Worm (Caenorhabditis elegans) whole organism, early embryonic: ENCODE measurements around the gene C26E1.2.

Experiments
- B0310.2 ChIP-seq: sonication (generic microtip); optimal IDR thresholded peaks from 2 replicates; lab custom pipeline; 2016; ENCODE audit warnings: mild to moderate bottlenecking, missing genetic modification characterization, missing compliant biosample characterization
- F13C5.2 ChIP-seq: sonication (generic microtip); optimal IDR thresholded peaks from 2 replicates; lab custom pipeline; 2017; ENCODE audit warnings: mild to moderate bottlenecking, missing genetic modification characterization, inconsistent platforms, missing compliant biosample characterization
- ama-1 ChIP-seq: fragments of 150-350 bp; optimal IDR thresholded peaks from 2 replicates; lab custom pipeline; 2014
- ceh-36 ChIP-seq: sonication (generic microtip); optimal IDR thresholded peaks from 2 replicates; lab custom pipeline; 2016; ENCODE audit warnings: missing genetic modification characterization, inconsistent platforms, missing compliant biosample characterization
- ets-7 ChIP-seq: sonication (generic microtip); optimal IDR thresholded peaks from 2 replicates; lab custom pipeline; 2016; ENCODE audit warnings: missing genotype, missing genetic modification characterization, missing compliant biosample characterization
- flt-1 ChIP-seq: fragments of 200-800 bp; sonication (Bioruptor generic); IDR thresholded peaks from 2 replicates; pipeline ENCODE4 v1.3.6; 2022; ENCODE audit warnings: missing genetic modification characterization, missing compliant biosample characterization
- hmbx-1 ChIP-seq: sonication (generic microtip); optimal IDR thresholded peaks from 2 replicates; lab custom pipeline; 2016; ENCODE audit warnings: mild to moderate bottlenecking, missing genetic modification characterization, missing compliant biosample characterization
- hnd-1 ChIP-seq: sonication (generic microtip); optimal IDR thresholded peaks from 2 replicates; lab custom pipeline; 2016; ENCODE audit warnings: missing genetic modification characterization, missing compliant biosample characterization
- sea-1 ChIP-seq: fragments of 200-800 bp; sonication (Bioruptor generic); conservative IDR thresholded peaks from 2 replicates; pipeline ENCODE4 v1.3.6; 2022; ENCODE audit warnings: missing genetic modification characterization, missing compliant biosample characterization
- tbx-37 ChIP-seq: fragments of 200-800 bp; sonication (Bioruptor generic); conservative IDR thresholded peaks from 2 replicates; pipeline ENCODE4 v1.3.6; 2022; ENCODE audit warnings: missing genetic modification reagents, missing genetic modification characterization, missing compliant biosample characterization
- tra-4 ChIP-seq: sonication (generic microtip); optimal IDR thresholded peaks from 2 replicates; lab custom pipeline; 2017; ENCODE audit warnings: missing genetic modification characterization, missing compliant biosample characterization

DNA sequence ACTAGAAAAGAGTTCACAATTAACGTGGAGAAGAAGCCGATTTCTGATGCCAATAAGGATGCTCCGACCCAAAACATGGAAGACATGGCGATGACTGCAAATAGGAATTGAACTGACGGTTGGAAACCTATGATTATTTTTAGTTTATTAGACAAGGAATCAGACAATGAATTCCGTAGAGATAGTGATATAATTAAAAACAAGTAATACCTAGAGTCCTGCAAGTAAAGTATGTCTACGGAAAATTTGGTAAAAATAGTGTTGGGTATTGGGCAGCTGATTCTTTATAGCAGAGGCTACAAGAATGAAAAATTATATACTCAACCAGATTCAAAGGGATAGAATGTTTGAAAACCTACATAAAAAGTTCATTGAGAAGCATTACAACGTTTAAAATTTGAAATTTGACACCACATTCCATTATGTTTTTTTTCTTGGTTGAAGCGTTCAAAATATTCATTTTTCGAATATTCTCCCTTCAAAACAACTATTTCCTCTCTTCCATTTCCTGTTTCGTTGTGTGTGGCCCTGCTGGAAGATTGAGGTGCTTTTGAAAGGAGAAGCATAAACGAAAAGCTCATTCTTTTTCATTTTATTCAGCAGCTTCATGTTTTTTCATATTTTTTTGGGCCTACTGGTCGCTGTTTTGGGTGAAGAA is 34.8 kb downstream of the C26E1.2 start, which contains the start of the genes str-4 and lgc-48:
- TF ChIP-seq flt-1 (GFP tag; lab: Robert Waterston, UW) (no peak), sea-1 (no peak), hmbx-1 (tag; lab: Kevin White, UChicago) (no peak), ets-7 (tag; lab: Kevin White, UChicago) (no peak), ama-1 (lab: Kevin White, UChicago) (no peak), hnd-1 (tag; lab: Kevin White, UChicago) (no peak), B0310.2 (tag; lab: Kevin White, UChicago) (no peak), tra-4 (no peak), tbx-37 (GFP tag; lab: Robert Waterston, UW) (no peak), ceh-36 (tag; lab: Kevin White, UChicago) (no peak), F13C5.2 (tag; lab: Kevin White, UChicago) (no peak)
